Fruit fly (Drosophila melanogaster): ENCODE results near the gene Ada1-1.
"Not testable (repeated sequence)": the region's sequence is repeated elsewhere in the genome, so short reads cannot be mapped to it uniquely, and the experiment has no call there.

The Ada1-1 gene

DNA sequence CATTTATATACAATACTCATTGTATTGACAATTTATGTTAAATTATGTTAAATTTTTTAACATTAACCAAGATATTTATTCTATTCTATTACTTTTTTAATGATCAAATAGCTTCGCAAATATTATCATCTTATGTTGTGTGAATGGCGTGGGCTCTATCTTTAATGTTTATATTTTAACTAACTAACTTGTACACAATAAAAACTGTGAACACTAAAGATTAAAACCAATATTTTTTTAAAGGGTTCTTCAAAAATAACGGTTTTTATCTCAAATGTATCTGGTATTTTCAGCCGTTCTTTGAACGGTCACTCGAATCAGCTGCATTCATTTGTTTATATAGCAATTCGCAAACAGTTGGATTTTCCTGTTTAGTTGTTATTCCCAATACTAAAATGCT lies at the start of gene Ada1-1:
Gene Ada1-1, plus strand, starts transcription at position 301 of the 400 bp plus-strand sequence.
- TF ChIP-seq CG17801 (GFP tag; optimal IDR thresholded peaks at IDR 0.05; ENCODE audit: partially characterized antibody) = not testable (repeated sequence)

DNA sequence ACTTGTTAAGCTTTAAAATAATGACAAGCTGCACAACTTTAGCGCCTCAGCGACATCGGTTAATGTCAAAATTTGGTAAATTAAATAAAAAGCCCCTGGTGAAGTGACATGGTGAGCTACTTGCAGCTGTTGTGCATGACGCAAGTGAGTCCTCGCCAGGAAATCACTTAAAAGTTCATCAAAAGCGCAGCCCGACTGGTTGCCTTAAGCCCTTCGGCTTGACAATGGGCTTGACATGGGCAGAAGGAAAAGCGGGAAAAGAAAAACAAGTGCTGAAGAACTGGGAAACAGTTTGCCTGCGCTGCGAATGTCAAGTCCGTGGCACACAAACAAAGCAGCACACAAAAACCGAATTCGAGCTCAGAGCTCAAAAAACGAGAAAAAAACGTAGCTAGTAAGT lies 49.0 kb upstream of the Ada1-1 start, which contains the start of gene CG16964:
Gene CG16964, plus strand, starts transcription at position 301 of the 400 bp plus-strand sequence.
- no peak for TF ChIP-seq CG17801 (GFP tag; optimal IDR thresholded peaks at IDR 0.05; ENCODE audit: partially characterized antibody)

DNA sequence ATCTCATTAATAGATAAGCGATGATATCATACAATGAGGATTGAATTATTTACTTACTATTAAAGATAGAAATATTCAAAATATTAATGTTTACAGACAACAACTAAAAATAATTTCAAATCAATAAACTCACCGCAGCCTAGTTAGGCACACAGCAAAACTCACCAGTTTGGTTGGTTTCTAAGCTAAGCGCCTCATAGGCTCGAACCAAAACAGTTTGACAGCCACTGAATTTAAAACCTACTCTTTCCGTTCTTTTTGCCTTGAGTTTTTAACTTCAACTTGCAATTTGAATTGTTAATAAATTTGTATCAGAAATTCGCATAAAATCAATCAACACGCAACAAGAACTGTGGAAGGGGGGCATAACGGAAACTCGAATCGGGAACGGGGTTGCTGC lies 48.1 kb upstream of the Ada1-1 start:
- TF ChIP-seq CG17801 (GFP tag; optimal IDR thresholded peaks at IDR 0.05; ENCODE audit: partially characterized antibody) = no peak

DNA sequence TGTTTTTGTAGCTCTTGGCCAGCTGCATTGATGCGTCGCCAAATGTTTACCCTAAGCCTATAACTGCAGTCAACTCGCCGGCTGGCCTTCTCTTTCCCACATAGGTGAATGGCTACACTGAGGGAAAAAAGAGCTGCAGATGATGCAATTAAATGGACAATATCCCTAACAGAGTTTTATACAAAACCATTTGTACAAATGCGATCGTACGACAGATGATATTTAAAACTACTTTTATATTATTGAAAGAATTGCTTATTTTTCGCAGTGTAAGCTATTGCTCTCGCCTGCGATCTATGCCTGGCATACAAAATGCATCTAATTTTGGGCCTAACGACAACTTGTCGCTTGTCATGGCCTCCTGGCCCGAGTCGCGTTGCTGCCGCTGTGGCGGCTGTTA lies 46.7 kb upstream of the Ada1-1 start:
- no peak for TF ChIP-seq CG17801 (GFP tag; optimal IDR thresholded peaks at IDR 0.05; ENCODE audit: partially characterized antibody)

DNA sequence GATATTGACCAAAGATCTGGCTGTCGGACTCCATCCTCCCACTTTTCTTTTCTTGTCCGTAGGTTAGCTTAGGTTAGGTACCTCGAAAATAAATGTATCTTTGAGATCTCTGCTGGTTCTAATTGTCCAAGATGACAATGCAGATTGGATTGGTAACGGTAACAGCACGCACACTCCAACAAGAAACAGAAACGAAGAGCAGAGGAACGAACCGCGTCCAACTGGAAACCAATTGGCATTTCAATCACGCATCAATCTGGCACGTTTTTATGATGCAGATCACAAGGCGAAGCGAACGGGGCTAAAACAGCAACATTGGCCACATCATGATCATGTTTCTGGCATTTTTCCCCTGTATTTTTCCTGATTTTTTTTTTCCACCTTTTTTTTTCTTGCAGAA lies 40.8 kb upstream of the Ada1-1 start:
- TF ChIP-seq CG17801 (GFP tag; optimal IDR thresholded peaks at IDR 0.05; ENCODE audit: partially characterized antibody) = no peak

DNA sequence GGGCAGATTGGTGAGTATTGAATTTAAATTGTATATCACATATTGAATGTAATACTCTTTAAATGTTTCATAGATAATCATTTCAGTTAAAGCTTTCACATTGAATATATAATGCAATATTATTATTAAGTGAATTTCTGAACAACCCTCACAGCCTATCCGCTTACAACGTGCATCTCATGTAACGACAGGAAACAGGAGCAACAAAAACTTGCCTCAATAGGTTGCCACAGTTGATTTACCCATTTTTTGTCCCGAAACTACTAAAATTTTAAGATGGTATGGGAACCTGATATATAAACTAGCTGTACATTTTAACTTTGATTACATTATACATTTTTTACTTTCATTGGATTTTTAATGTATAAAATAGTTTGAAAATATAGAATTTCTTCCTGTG lies 37.9 kb upstream of the Ada1-1 start:
- no peak for TF ChIP-seq CG17801 (GFP tag; optimal IDR thresholded peaks at IDR 0.05; ENCODE audit: partially characterized antibody)

DNA sequence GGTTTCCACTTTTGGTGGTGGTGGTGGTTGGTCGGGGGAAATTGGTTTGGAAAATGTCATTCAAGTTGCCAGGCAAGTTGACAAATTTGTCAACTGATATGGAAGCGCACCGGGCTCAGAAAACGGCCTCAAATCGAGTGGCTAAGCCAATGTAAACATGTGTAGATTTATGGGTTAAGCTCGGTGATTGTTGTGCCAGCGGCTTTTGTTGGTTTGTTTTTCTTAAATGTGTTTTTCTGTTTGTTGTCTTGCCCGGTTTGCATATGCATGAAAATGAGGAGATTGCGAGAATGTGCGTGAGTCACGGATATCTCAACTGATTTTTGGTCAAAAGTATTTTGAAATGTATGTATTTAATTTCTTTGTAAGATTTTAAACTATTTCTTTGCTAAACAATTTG lies 35.7 kb upstream of the Ada1-1 start:
- TF ChIP-seq CG17801 (GFP tag; optimal IDR thresholded peaks at IDR 0.05; ENCODE audit: partially characterized antibody) = no peak

DNA sequence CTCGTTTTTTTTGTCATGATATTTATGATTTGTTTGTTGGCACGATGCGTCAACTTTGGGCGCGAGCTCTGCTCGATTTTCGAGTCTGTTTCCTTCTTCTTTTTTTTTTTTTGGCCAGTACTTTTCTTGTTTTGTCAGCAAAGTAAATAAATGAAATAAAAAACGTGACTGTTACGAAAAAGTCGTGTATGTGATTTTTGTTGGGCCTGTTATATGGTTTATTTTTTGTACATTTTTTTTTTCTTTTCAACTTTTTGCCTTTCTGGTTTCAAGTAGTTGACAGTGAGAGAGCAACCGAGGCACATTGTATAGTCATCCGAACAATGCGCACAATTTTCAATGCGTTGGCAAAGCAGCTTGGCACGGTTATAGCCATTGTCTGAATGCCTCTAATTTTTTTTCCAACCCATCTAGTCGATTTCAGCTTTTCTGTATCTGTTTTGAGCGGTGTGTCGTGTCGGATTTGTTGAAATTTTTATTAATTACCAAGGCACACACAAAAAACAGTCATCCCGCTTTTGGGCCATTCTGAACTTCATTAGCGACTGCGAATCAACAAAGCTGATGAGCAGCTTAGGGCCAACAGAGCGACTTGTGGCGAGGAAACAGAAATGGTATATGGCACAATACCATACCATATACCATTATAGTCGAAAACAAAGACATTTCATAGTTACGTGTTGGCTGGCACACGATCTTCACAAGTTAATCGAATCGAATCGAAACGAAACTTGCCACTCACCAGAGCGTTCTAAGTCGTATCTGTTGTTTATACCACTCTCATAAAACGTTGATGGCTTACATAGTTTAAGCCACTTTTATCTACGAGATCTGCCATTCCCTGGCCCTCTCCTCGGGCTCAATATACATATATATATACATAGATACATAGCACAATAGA lies 32.9 kb upstream of the Ada1-1 start:
- TF ChIP-seq CG17801 (GFP tag; optimal IDR thresholded peaks at IDR 0.05; ENCODE audit: partially characterized antibody) = peak; percentile 74

DNA sequence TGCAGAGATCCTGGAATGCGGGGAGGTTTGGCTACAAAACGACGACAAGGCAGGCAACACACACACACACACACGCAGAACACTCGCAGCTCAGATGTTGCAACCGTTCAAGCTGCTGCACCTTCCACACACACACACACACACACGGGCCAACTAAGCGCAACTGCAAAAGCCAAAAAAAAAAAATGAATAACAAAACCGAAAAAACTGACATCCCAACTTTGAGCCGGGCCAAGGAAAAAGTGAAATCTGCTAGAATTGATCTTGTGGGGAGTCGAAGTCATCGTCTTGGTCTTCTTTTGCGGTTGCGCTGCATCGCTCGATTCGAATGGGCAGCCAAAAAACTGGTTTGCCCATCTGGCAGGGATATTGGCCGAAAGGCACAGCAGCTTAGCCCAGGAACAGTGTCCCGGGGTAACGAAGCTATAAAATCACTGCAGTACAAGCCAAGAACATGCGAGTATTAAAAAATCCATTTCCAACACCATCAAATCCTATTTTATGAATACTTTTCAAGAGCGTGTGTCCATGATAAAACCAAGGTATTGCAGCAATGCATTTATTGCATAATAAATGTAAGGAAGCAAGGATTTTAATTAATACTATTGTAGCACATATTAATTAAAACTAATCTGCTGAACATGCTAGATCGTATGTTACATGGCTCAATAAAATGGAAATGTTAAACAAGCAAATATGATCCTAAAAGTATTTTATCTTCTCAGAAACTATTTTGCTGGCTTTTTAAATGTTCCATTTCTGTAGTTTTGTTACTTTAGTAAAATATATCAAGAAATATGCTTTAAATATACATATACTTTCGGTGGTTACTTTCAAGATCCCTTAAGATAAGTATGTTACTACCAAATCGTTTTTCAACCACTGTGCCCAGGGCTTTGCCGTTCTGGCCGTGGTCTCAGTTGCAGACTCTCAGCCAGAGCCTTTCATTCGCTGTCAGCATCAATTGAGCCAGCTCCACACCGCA lies 30.7 kb upstream of the Ada1-1 start:
- TF ChIP-seq CG17801 (GFP tag; optimal IDR thresholded peaks at IDR 0.05; ENCODE audit: partially characterized antibody) = no peak

DNA sequence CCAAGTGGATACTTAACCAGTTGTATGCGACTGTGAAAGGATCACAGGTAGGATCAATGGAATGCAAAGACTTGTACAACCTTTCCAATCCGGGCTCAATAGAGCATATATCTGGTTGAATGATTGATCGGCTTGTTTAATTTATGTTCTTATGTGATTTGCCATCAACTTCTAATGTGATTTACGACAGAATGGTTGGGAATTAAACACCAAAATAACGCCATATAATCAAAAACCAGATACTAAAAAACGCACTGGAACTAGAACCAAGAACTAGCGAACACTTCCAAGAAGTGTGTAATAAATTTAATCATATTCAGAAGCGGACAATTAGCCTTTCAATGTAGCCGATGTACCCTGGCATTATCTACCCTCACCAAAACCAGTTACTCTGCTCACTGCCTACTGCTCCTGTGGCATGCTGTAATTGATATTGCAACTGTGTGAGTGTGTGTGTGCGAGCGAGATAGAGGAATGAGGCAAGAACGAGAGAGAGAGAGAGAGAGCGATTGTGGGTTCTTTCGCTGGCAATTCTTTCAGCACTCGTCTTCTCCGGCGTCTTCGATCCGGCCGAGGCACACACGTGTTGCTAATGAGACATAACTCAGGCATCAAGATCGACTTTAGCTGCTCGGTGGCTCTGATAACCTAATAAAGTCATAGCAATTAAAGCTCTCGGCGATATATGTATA lies 27.9 kb upstream of the Ada1-1 start:
- TF ChIP-seq CG17801 (GFP tag; optimal IDR thresholded peaks at IDR 0.05; ENCODE audit: partially characterized antibody) = no peak

DNA sequence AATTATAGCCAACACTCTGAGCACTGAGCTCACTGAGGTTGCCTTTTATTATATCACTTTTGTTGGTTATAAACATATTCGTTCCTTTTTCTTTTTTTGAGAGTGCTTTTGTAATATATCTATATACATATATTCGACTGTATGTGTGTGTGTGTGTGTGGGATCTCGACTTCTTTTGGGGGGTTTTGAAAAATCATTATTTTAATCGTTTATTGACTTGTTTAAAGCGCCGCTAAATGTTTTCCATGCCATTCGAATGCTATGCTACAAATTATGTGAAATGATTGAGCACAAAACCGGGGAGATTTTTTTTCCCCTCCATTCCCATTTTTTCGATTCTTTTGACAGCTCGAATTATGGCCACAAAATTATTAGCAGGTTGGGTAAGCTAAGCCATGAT lies 27.2 kb upstream of the Ada1-1 start:
- no peak for TF ChIP-seq CG17801 (GFP tag; optimal IDR thresholded peaks at IDR 0.05; ENCODE audit: partially characterized antibody)

DNA sequence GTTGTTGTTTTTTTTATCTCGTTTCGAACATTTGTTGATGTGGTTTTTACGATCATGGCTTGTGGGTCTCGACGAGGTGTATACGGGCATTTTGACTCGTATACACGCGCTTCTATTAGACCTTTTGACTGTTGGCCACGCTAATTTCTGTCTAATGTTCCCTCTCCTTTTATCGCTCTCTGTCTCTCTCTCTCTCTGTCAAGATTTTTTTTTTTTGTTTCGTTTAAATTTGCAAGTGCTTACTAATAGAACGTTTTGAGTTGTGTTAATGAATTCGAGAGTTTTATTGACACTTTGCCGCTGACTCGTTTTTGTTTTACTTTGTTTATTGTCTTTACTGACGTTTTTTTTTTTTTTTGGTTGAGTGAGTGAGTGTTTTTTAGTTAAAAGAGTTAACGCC lies 26.3 kb upstream of the Ada1-1 start:
- TF ChIP-seq CG17801 (GFP tag; optimal IDR thresholded peaks at IDR 0.05; ENCODE audit: partially characterized antibody) = no peak

DNA sequence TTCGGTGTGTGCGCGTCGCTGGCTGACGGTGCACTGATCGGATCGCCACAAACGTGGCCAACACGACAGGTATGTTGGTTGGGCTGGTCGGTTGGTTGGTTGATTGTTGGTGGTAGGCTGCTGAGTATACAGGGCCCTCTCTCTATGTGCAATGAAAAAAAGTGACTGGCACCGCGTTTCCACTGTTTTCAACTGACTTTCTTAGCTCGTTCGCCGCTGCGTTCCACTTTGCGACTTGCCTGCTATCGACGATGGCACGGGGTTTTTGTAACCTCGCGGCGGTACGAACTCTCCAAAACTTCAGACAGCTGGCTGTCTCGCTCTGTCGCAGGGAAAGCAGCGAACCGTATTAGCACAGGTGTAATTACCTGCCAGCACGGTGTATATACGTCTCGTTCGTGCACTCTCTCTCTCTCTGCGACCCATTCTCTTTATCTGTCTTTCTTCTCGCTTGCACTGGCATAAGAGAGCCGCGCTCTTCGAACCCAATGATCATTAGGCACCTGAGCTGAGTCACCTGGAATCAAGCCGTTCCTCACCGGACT lies 25.7 kb upstream of the Ada1-1 start:
- TF ChIP-seq CG17801 (GFP tag; optimal IDR thresholded peaks at IDR 0.05; ENCODE audit: partially characterized antibody) = peak; percentile 36

DNA sequence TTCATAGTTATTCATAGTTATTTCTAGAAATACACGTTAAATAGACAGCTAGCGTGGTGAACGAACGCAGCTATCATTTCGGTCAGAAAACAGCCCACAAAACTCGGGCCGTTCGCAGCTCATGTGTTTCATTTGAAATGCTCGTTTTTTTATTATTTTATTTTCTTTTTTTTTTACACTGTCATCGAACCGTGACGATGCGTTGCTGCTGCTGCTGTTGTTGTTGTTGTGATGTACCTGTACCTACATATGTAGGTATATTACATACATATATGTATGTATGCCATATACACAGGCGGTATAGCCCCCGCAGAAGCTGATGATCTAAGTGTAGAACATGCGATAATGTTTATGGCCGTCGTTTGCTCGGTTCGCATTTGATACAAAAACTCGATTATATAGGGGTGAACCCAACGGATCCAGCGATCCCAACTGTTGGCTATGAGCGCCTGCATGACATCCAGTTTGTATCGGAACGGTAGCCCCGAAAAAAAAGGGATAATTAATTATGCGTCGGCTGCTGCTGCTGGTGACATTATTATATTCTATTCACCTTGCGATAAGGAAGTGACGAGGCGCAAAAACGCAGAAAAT lies 23.4 kb upstream of the Ada1-1 start:
- TF ChIP-seq CG17801 (GFP tag; optimal IDR thresholded peaks at IDR 0.05; ENCODE audit: partially characterized antibody) = no peak

Data from ovary, adult (tissue).